Worm (Caenorhabditis elegans) whole organism, young adult: ENCODE measurements around the gene scl-7.

Experiments
- B0035.1 ChIP-seq: sonication (generic microtip); optimal IDR thresholded peaks from 2 replicates; lab custom pipeline; 2016; ENCODE audit warnings: missing genetic modification characterization, mild to moderate bottlenecking, missing compliant biosample characterization, missing genotype, missing genetic modification reagents
- B0336.3 ChIP-seq: fragments of 200-800 bp; sonication (Bioruptor generic); IDR thresholded peaks from 2 replicates; pipeline ENCODE4 v1.3.6; 2022; ENCODE audit warnings: missing genetic modification characterization, missing compliant biosample characterization
- F22D6.2 ChIP-seq: sonication (generic microtip); optimal IDR thresholded peaks from 2 replicates; lab custom pipeline; 2016; ENCODE audit warnings: mild to moderate bottlenecking, missing genetic modification characterization, missing compliant biosample characterization
- F33H1.4 ChIP-seq: fragments of 200-800 bp; sonication (Bioruptor generic); IDR thresholded peaks from 2 replicates; pipeline ENCODE4 v1.3.6; 2022; ENCODE audit warnings: missing genetic modification reagents, missing genetic modification characterization, missing compliant biosample characterization
- F49E8.2 ChIP-seq: sonication (generic microtip); optimal IDR thresholded peaks from 3 replicates; lab custom pipeline; 2017; ENCODE audit warnings: missing genetic modification characterization, mild to moderate bottlenecking, missing compliant biosample characterization, antibody characterized with exemption, moderate library complexity; ENCODE audit not compliant: insufficient read depth
- F52B5.7 ChIP-seq: sonication (generic microtip); optimal IDR thresholded peaks from 2 replicates; lab custom pipeline; 2016; ENCODE audit warnings: mild to moderate bottlenecking, missing genetic modification characterization, missing compliant biosample characterization
- F57C9.4 ChIP-seq: sonication (generic microtip); optimal IDR thresholded peaks from 2 replicates; lab custom pipeline; 2017; ENCODE audit warnings: mild to moderate bottlenecking, missing genetic modification characterization, missing compliant biosample characterization
- T26A5.8 ChIP-seq: sonication (generic microtip); optimal IDR thresholded peaks from 2 replicates; lab custom pipeline; 2016; ENCODE audit warnings: missing genetic modification characterization, missing compliant biosample characterization
- Y53G8AR.9 ChIP-seq: fragments of 200-800 bp; sonication (Bioruptor generic); conservative IDR thresholded peaks from 2 replicates; pipeline ENCODE4 v1.3.6; 2022; ENCODE audit warnings: missing genetic modification reagents, missing genetic modification characterization, missing compliant biosample characterization
- Y95B8A.8 ChIP-seq: fragments of 200-800 bp; sonication (Bioruptor generic); IDR thresholded peaks from 2 replicates; pipeline ENCODE4 v1.3.6; 2022; ENCODE audit warnings: missing genetic modification reagents, missing genetic modification characterization, missing compliant biosample characterization
- ZK185.1 ChIP-seq: sonication (generic microtip); optimal IDR thresholded peaks from 2 replicates; lab custom pipeline; 2016; ENCODE audit warnings: mild to moderate bottlenecking, missing genetic modification characterization, missing compliant biosample characterization; ENCODE audit not compliant: poor library complexity, severe bottlenecking
- aptf-2 ChIP-seq: fragments of 200-800 bp; sonication (Bioruptor generic); conservative IDR thresholded peaks from 2 replicates; pipeline ENCODE4 v1.3.6; 2022; ENCODE audit warnings: missing genetic modification reagents, missing genetic modification characterization, missing compliant biosample characterization
- cebp-1 ChIP-seq, 2 experiments: fragments of 200-800 bp in 1 of 2; sonication (Bioruptor generic) in 1 of 2; sonication (generic microtip) in 1 of 2; IDR thresholded peaks in 1 of 2; optimal IDR thresholded peaks in 1 of 2; 2 replicates each; pipeline versions ENCODE4 v1.3.6 to Lab custom; 2017 to 2022; ENCODE audit warnings: missing compliant biosample characterization in 2 of 2, missing genetic modification characterization in 2 of 2, mild to moderate bottlenecking in 1 of 2, missing genetic modification reagents in 1 of 2, moderate library complexity in 1 of 2
- ceh-79 ChIP-seq: sonication (generic microtip); optimal IDR thresholded peaks from 2 replicates; lab custom pipeline; 2017; ENCODE audit warnings: mild to moderate bottlenecking, missing genetic modification characterization, missing compliant biosample characterization
- chd-7 ChIP-seq: sonication (generic microtip); optimal IDR thresholded peaks from 2 replicates; lab custom pipeline; 2016; ENCODE audit warnings: mild to moderate bottlenecking, missing genetic modification characterization, moderate library complexity, missing compliant biosample characterization
- efl-1 ChIP-seq: fragments of 150-350 bp; optimal IDR thresholded peaks from 2 replicates; lab custom pipeline; 2014; ENCODE audit warnings: missing biosample characterization, missing genetic modification reagents, missing genetic modification characterization
- egl-44 ChIP-seq: fragments of 200-800 bp; sonication (Bioruptor generic); IDR thresholded peaks from 2 replicates; pipeline ENCODE4 v1.3.6; 2022; ENCODE audit warnings: missing genetic modification reagents, missing genetic modification characterization, missing compliant biosample characterization
- ekl-4 ChIP-seq: fragments of 200-800 bp; sonication (Bioruptor generic); IDR thresholded peaks from 2 replicates; pipeline ENCODE4 v1.3.6; 2022; ENCODE audit warnings: missing genetic modification reagents, missing genetic modification characterization, missing compliant biosample characterization
- hlh-12 ChIP-seq: sonication (generic microtip); optimal IDR thresholded peaks from 2 replicates; lab custom pipeline; 2016; ENCODE audit warnings: missing genetic modification characterization, missing compliant biosample characterization
- hmg-1.2 ChIP-seq: fragments of 200-800 bp; sonication (Bioruptor generic); IDR thresholded peaks from 2 replicates; pipeline ENCODE4 v1.3.6; 2022; ENCODE audit warnings: missing genetic modification reagents, missing genetic modification characterization, missing compliant biosample characterization
- let-526 ChIP-seq: fragments of 200-800 bp; sonication (Bioruptor generic); IDR thresholded peaks from 2 replicates; pipeline ENCODE4 v1.3.6; 2022; ENCODE audit warnings: missing genetic modification reagents, missing genetic modification characterization, missing compliant biosample characterization
- lir-1 ChIP-seq: fragments of 200-800 bp; sonication (Bioruptor generic); conservative IDR thresholded peaks from 2 replicates; pipeline ENCODE4 v1.3.6; 2022; ENCODE audit warnings: missing genetic modification reagents, missing genetic modification characterization, missing compliant biosample characterization
- madf-6 ChIP-seq: fragments of 200-800 bp; sonication (Bioruptor generic); IDR thresholded peaks from 2 replicates; pipeline ENCODE4 v1.3.6; 2022; ENCODE audit warnings: missing genetic modification reagents, missing genetic modification characterization, missing compliant biosample characterization
- mel-28 ChIP-seq: sonication (generic microtip); optimal IDR thresholded peaks from 2 replicates; lab custom pipeline; 2016; ENCODE audit warnings: borderline replicate concordance, mild to moderate bottlenecking, missing genetic modification characterization, missing compliant biosample characterization
- mxl-1 ChIP-seq: sonication (generic microtip); optimal IDR thresholded peaks from 2 replicates; lab custom pipeline; 2016; ENCODE audit warnings: missing genetic modification characterization, missing compliant biosample characterization
- nfya-1 ChIP-seq: sonication (generic microtip); optimal IDR thresholded peaks from 2 replicates; lab custom pipeline; 2017; ENCODE audit warnings: antibody characterized with exemption, missing compliant biosample characterization, missing genetic modification characterization, borderline replicate concordance; ENCODE audit not compliant: insufficient read depth
- nfyb-1 ChIP-seq: fragments of 200-800 bp; sonication (Bioruptor generic); IDR thresholded peaks from 2 replicates; pipeline ENCODE4 v1.3.6; 2022; ENCODE audit warnings: missing genetic modification reagents, missing genetic modification characterization, missing compliant biosample characterization
- nhr-90 ChIP-seq: sonication (generic microtip); optimal IDR thresholded peaks from 2 replicates; lab custom pipeline; 2016; ENCODE audit warnings: missing genotype, mild to moderate bottlenecking, missing genetic modification characterization, missing compliant biosample characterization
- pha-4 ChIP-seq: fragments of 150-350 bp; sonication (generic microtip); optimal IDR thresholded peaks from 2 replicates; lab custom pipeline; 2014; ENCODE audit warnings: missing biosample characterization, missing genetic modification reagents, missing genetic modification characterization
- repo-1 ChIP-seq: sonication (generic microtip); optimal IDR thresholded peaks from 2 replicates; lab custom pipeline; 2017; ENCODE audit warnings: mild to moderate bottlenecking, missing genetic modification characterization, missing compliant biosample characterization
- rpc-1 ChIP-seq, 2 experiments: fragments of 150-350 bp in 1 of 2; sonication (generic microtip) in 1 of 2; optimal IDR thresholded peaks; 2 replicates each; lab custom pipeline; 2014 to 2018; ENCODE audit warnings: missing biosample characterization in 1 of 2, missing genetic modification characterization in 1 of 2, missing genetic modification reagents in 1 of 2, missing genotype in 1 of 2
- sdz-38 ChIP-seq: sonication (generic microtip); optimal IDR thresholded peaks from 2 replicates; lab custom pipeline; 2016; ENCODE audit warnings: missing genotype, missing genetic modification characterization, missing compliant biosample characterization
- sptf-2 ChIP-seq: fragments of 200-800 bp; sonication (Bioruptor generic); optimal IDR thresholded peaks from 2 replicates; lab custom pipeline; 2018; ENCODE audit warnings: mild to moderate bottlenecking, missing genetic modification characterization, missing compliant biosample characterization
- unc-62 ChIP-seq: fragments of 150-350 bp; optimal IDR thresholded peaks from 2 replicates; lab custom pipeline; 2014; ENCODE audit warnings: missing biosample characterization, missing genetic modification reagents, missing genetic modification characterization
- xnd-1 ChIP-seq: sonication (generic microtip); optimal IDR thresholded peaks from 2 replicates; lab custom pipeline; 2016; ENCODE audit warnings: missing genotype, missing genetic modification reagents, missing genetic modification characterization, missing compliant biosample characterization
- ztf-25 ChIP-seq: fragments of 200-800 bp; sonication (Bioruptor generic); IDR thresholded peaks from 2 replicates; pipeline ENCODE4 v1.3.6; 2022; ENCODE audit warnings: missing genetic modification reagents, missing genetic modification characterization, missing compliant biosample characterization
- ztf-28 ChIP-seq: fragments of 200-800 bp; sonication (Bioruptor generic); IDR thresholded peaks from 2 replicates; pipeline ENCODE4 v1.3.6; 2022; ENCODE audit warnings: missing genetic modification reagents, missing genetic modification characterization, missing compliant biosample characterization
- ztf-6 ChIP-seq: fragments of 200-800 bp; sonication (Bioruptor generic); IDR thresholded peaks from 2 replicates; pipeline ENCODE4 v1.3.6; 2022; ENCODE audit warnings: missing genetic modification reagents, missing genetic modification characterization, missing compliant biosample characterization

scl-7 gene

DNA sequence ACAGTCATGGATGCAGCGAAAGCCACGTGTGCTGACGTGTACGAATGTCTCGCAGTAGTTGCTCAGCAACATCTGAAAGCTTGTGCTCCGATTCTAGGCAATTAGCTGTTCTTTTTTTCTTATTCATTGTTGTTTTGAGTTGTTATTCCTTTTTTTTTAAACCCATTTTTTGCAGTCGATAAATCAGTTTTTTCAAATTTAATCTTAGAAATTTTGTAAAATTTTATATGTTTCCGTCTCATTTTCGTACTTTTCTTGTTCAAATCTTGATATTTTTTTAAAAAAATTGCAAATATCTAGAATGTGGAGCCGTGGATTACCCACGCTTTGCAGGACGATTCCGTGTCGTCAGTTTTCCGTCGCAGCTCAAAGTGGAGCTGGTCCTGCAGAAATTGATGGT is 30.2 kb downstream of the scl-7 start, which contains the start of gene fask-1:
Gene fask-1 (plus strand): TSS at position 301 of the 400 bp plus-strand sequence.
- TF ChIP-seq ztf-28, result no peak
- no peak for TF ChIP-seq repo-1 (tag; lab: Kevin White, UChicago)
- no peak for TF ChIP-seq hmg-1.2 (GFP tag; lab: Robert Waterston, UW)
- no peak for TF ChIP-seq F33H1.4 (GFP tag; lab: Robert Waterston, UW)

- no peak for TF ChIP-seq cebp-1 (GFP tag; IDR thresholded peaks at IDR 0.05; lab: Robert Waterston, UW)
- no peak for TF ChIP-seq cebp-1 (tag; optimal IDR thresholded peaks at IDR 0.05; lab: Kevin White, UChicago)
- peak; percentile 63 for TF ChIP-seq madf-6 (GFP tag; lab: Robert Waterston, UW)
- TF ChIP-seq xnd-1 (tag; lab: Kevin White, UChicago), result peak; percentile 49
- TF ChIP-seq sdz-38 (tag; lab: Kevin White, UChicago), result no peak
- TF ChIP-seq unc-62, result no peak
- no peak for TF ChIP-seq pha-4 (tag; lab: Kevin White, UChicago)
- TF ChIP-seq Y53G8AR.9 (GFP tag; lab: Robert Waterston, UW), result no peak
- TF ChIP-seq ztf-25 (GFP tag; lab: Robert Waterston, UW), result no peak
- TF ChIP-seq nfyb-1, result no peak
- no peak for TF ChIP-seq hlh-12 (tag; lab: Kevin White, UChicago)
- no peak for TF ChIP-seq repo-1 (tag; lab: Kevin White, UChicago)
- TF ChIP-seq egl-44 (GFP tag; lab: Robert Waterston, UW), result no peak
- TF ChIP-seq T26A5.8, result no peak
- no peak for TF ChIP-seq ekl-4
- TF ChIP-seq ZK185.1 (tag; lab: Kevin White, UChicago), result no peak
- no peak for TF ChIP-seq sptf-2 (GFP tag; lab: Kevin White, UChicago)
- no peak for TF ChIP-seq F57C9.4 (tag; lab: Kevin White, UChicago)
- TF ChIP-seq Y95B8A.8 (GFP tag; lab: Robert Waterston, UW), result no peak
- TF ChIP-seq chd-7 (tag; lab: Kevin White, UChicago), result no peak
- TF ChIP-seq efl-1 (GFP tag; lab: Kevin White, UChicago), result peak; percentile 44
- TF ChIP-seq mxl-1 (tag; lab: Kevin White, UChicago), result no peak
- TF ChIP-seq F22D6.2 (tag; lab: Kevin White, UChicago), result no peak
Observed at ce11 chrIV:13104900-13105299, 34.7 kb downstream of the scl-7 start, which contains the start of gene rde-11. Gene rde-11 (plus strand): TSS chrIV:13105200.

ce11 chrIV:13107359-13107758 is 37.1 kb downstream of the scl-7 start, which contains the start of gene B0564.2:
Gene B0564.2 (plus strand): TSS chrIV:13107659.
- TF ChIP-seq mel-28 (tag; lab: Kevin White, UChicago) (no peak), Y95B8A.8 (GFP tag; lab: Robert Waterston, UW) (no peak), F52B5.7 (no peak), nfya-1 (tag; lab: Kevin White, UChicago) (no peak), nhr-90 (tag; lab: Kevin White, UChicago) (no peak), let-526 (GFP tag; lab: Robert Waterston, UW) (no peak)

DNA sequence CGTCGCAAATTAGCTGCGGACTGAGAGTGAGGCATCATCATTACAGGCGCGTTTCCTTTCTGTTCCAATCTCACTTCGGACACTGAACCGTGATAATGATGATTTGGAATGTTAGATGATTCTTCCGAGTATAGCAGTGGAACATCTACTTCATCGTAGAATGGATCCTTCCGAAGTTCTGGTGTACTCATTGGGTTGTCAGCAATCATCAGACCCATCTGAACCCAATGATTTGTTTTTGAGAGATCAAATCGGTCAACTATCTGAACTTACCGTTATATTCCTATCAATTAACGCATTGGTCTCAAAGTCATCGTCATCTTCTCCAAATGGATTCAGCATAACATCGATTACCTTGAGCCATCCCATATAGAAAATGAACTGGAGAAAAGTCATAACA is 38.2 kb downstream of the scl-7 start:
- no peak for TF ChIP-seq B0035.1 (tag; lab: Kevin White, UChicago)
- TF ChIP-seq aptf-2 (GFP tag; lab: Robert Waterston, UW), result no peak
- TF ChIP-seq F49E8.2 (tag; lab: Kevin White, UChicago), result no peak
- no peak for TF ChIP-seq rpc-1 (optimal IDR thresholded peaks at IDR 0.05; lab: Kevin White, UChicago)
- TF ChIP-seq rpc-1 (tag; optimal IDR thresholded peaks at IDR 0.05; lab: Kevin White, UChicago), result no peak
- TF ChIP-seq ztf-6 (GFP tag; lab: Robert Waterston, UW), result no peak
- TF ChIP-seq lir-1 (GFP tag; lab: Robert Waterston, UW), result no peak
- no peak for TF ChIP-seq chd-7 (tag; lab: Kevin White, UChicago)
- no peak for TF ChIP-seq B0336.3
- no peak for TF ChIP-seq Y53G8AR.9 (GFP tag; lab: Robert Waterston, UW)
- TF ChIP-seq ceh-79, result no peak
